Fruit fly (Drosophila melanogaster) ovary, adult (tissue): ENCODE data around the gene CG44098.

Source experiments
- CG17801 ChIP-seq: fragments of 200-800 bp; optimal IDR thresholded peaks from 2 replicates; lab custom pipeline; 2019; ENCODE audit warnings: missing biosample characterization, mild to moderate bottlenecking, missing genetic modification characterization, moderate library complexity; ENCODE audit not compliant: partially characterized antibody

CG44098 gene

dm6 chr3R:4797585-4797984, 24.6 kb upstream of the CG44098 start:
- no peak for TF ChIP-seq CG17801

- no peak for TF ChIP-seq CG17801
Measured at dm6 chr3R:4784622-4785021, 11.6 kb upstream of the CG44098 start, which contains the start of gene Ccdc39. Gene Ccdc39 (minus strand): TSS chr3R:4784722.

- TF ChIP-seq CG17801 = no peak
Measured at dm6 chr3R:4780721-4781120, 7.7 kb upstream of the CG44098 start.

- no peak for TF ChIP-seq CG17801
Measured at dm6 chr3R:4780262-4780661, 7.3 kb upstream of the CG44098 start, which contains the start of gene CG14655. Gene CG14655 (minus strand): TSS chr3R:4780302.

- TF ChIP-seq CG17801 = no peak
Measured at dm6 chr3R:4775371-4775770, 2.4 kb upstream of the CG44098 start.

dm6 chr3R:4774953-4775352, 2.0 kb upstream of the CG44098 start, which contains the start of gene CG44088:
Gene CG44088 (minus strand): TSS chr3R:4775053.
- no peak for TF ChIP-seq CG17801

dm6 chr3R:4771319-4771718, 1.7 kb downstream of the CG44098 start:
- TF ChIP-seq CG17801 = no peak

dm6 chr3R:4768711-4769239, 4.2 kb downstream of the CG44098 start:
- no peak for TF ChIP-seq CG17801

- no peak for TF ChIP-seq CG17801
Measured at dm6 chr3R:4761372-4761771, 11.6 kb downstream of the CG44098 start.

dm6 chr3R:4749735-4750134, 23.3 kb downstream of the CG44098 start, which contains the start of gene atms:
Gene atms (plus strand): TSS chr3R:4750035.
- no peak for TF ChIP-seq CG17801

dm6 chr3R:4748888-4749717, 23.9 kb downstream of the CG44098 start, which contains the start of gene tacc:
Gene tacc (minus strand): TSS chr3R:4749056.
- no peak for TF ChIP-seq CG17801

- TF ChIP-seq CG17801 = no peak
Measured at dm6 chr3R:4747292-4747691, 25.7 kb downstream of the CG44098 start.

- TF ChIP-seq CG17801 = no peak
Measured at dm6 chr3R:4746189-4746771, 26.7 kb downstream of the CG44098 start.

dm6 chr3R:4745544-4745943, 27.5 kb downstream of the CG44098 start:
- TF ChIP-seq CG17801 = no peak

- peak; percentile 68 for TF ChIP-seq CG17801
Measured at dm6 chr3R:4740592-4741500, 32.2 kb downstream of the CG44098 start.
